Worm (Caenorhabditis elegans) whole organism, L2 larva: ENCODE data around the gene C05G5.1.

Source experiments
- C34F6.9 ChIP-seq: fragments of 150-350 bp; optimal IDR thresholded peaks from 2 replicates; lab custom pipeline; 2014; ENCODE audit warnings: missing biosample characterization, missing genetic modification characterization
- F13H6.1 ChIP-seq: sonication (generic microtip); optimal IDR thresholded peaks from 2 replicates; lab custom pipeline; 2016; ENCODE audit warnings: missing genetic modification characterization, missing compliant biosample characterization
- R02D3.7 ChIP-seq: fragments of 150-350 bp; optimal IDR thresholded peaks from 2 replicates; lab custom pipeline; 2014; ENCODE audit warnings: missing biosample characterization, missing genetic modification characterization
- Y55F3AM.14 ChIP-seq: fragments of 200-800 bp; sonication (Bioruptor generic); optimal IDR thresholded peaks from 2 replicates; lab custom pipeline; 2018; ENCODE audit warnings: mild to moderate bottlenecking, missing genetic modification characterization, missing compliant biosample characterization
- ZK546.5 ChIP-seq: sonication (generic microtip); optimal IDR thresholded peaks from 2 replicates; lab custom pipeline; 2017; ENCODE audit warnings: missing biosample characterization, missing genetic modification characterization
- alr-1 ChIP-seq: fragments of 150-350 bp; optimal IDR thresholded peaks from 2 replicates; lab custom pipeline; 2014; ENCODE audit warnings: missing biosample characterization, missing genetic modification characterization
- aly-2 ChIP-seq: fragments of 150-350 bp; optimal IDR thresholded peaks from 2 replicates; lab custom pipeline; 2014; ENCODE audit warnings: missing biosample characterization, missing genetic modification characterization
- ama-1 ChIP-seq: fragments of 150-350 bp; optimal IDR thresholded peaks from 2 replicates; lab custom pipeline; 2018; ENCODE audit warnings: inconsistent platforms
- blmp-1 ChIP-seq: sonication (generic microtip); optimal IDR thresholded peaks from 2 replicates; lab custom pipeline; 2017; ENCODE audit warnings: missing genetic modification characterization, mild to moderate bottlenecking, missing compliant biosample characterization, antibody characterized with exemption, moderate library complexity; ENCODE audit not compliant: insufficient read depth
- ceh-16 ChIP-seq: fragments of 150-350 bp; optimal IDR thresholded peaks from 2 replicates; lab custom pipeline; 2014; ENCODE audit warnings: missing biosample characterization, missing genetic modification characterization
- ceh-82 ChIP-seq: fragments of 150-350 bp; optimal IDR thresholded peaks from 2 replicates; lab custom pipeline; 2014; ENCODE audit warnings: missing biosample characterization, missing genetic modification characterization
- crh-2 ChIP-seq: sonication (generic microtip); optimal IDR thresholded peaks from 2 replicates; lab custom pipeline; 2017; ENCODE audit warnings: missing biosample characterization, missing genetic modification characterization
- dmd-4 ChIP-seq: sonication (generic microtip); optimal IDR thresholded peaks from 2 replicates; lab custom pipeline; 2017; ENCODE audit warnings: missing biosample characterization, missing genetic modification characterization
- egl-27 ChIP-seq: sonication (generic microtip); optimal IDR thresholded peaks from 3 replicates; lab custom pipeline; 2017; ENCODE audit warnings: missing biosample characterization, missing genetic modification reagents, missing genetic modification characterization
- elt-1 ChIP-seq: fragments of 150-350 bp; optimal IDR thresholded peaks from 2 replicates; lab custom pipeline; 2014; ENCODE audit warnings: missing biosample characterization, missing genetic modification characterization
- elt-3 ChIP-seq: sonication (generic microtip); optimal IDR thresholded peaks from 2 replicates; lab custom pipeline; 2017; ENCODE audit warnings: missing biosample characterization, missing genetic modification characterization
- fos-1 ChIP-seq: fragments of 150-350 bp; optimal IDR thresholded peaks from 2 replicates; lab custom pipeline; 2014; ENCODE audit warnings: missing biosample characterization, missing genetic modification characterization
- gmeb-1 ChIP-seq: fragments of 150-350 bp; optimal IDR thresholded peaks from 2 replicates; lab custom pipeline; 2014; ENCODE audit warnings: missing biosample characterization, missing genetic modification characterization
- lin-11 ChIP-seq: fragments of 150-350 bp; sonication (generic microtip); optimal IDR thresholded peaks from 2 replicates; lab custom pipeline; 2014; ENCODE audit warnings: missing biosample characterization, missing genetic modification characterization, inconsistent platforms, mixed read lengths
- lin-13 ChIP-seq: fragments of 150-350 bp; optimal IDR thresholded peaks from 2 replicates; lab custom pipeline; 2014; ENCODE audit warnings: missing biosample characterization, missing genetic modification reagents, missing genetic modification characterization
- lin-39 ChIP-seq: fragments of 150-350 bp; optimal IDR thresholded peaks from 2 replicates; lab custom pipeline; 2014; ENCODE audit warnings: missing biosample characterization, missing genetic modification reagents, missing genetic modification characterization
- lsy-2 ChIP-seq, 2 experiments: fragments of 150-350 bp in 1 of 2; sonication (generic microtip) in 1 of 2; optimal IDR thresholded peaks; 2 replicates each; lab custom pipeline; 2014 to 2017; ENCODE audit warnings: missing biosample characterization in 2 of 2, missing genetic modification characterization in 2 of 2
- mab-5 ChIP-seq: fragments of 150-350 bp; optimal IDR thresholded peaks from 2 replicates; lab custom pipeline; 2014; ENCODE audit warnings: missing biosample characterization, missing genetic modification characterization
- mbf-1 ChIP-seq: sonication (generic microtip); optimal IDR thresholded peaks from 2 replicates; lab custom pipeline; 2017; ENCODE audit warnings: missing biosample characterization, missing genetic modification characterization
- mdl-1 ChIP-seq, 2 experiments: fragments of 150-350 bp in 1 of 2; sonication (generic microtip) in 1 of 2; optimal IDR thresholded peaks; 2 replicates each; lab custom pipeline; 2017; ENCODE audit warnings: missing biosample characterization in 2 of 2, missing genetic modification characterization in 2 of 2
- nhr-10 ChIP-seq: sonication (generic microtip); optimal IDR thresholded peaks from 2 replicates; lab custom pipeline; 2017; ENCODE audit warnings: missing biosample characterization, missing genetic modification characterization
- nhr-11 ChIP-seq: fragments of 150-350 bp; optimal IDR thresholded peaks from 2 replicates; lab custom pipeline; 2014; ENCODE audit warnings: missing biosample characterization, missing genetic modification characterization
- nhr-12 ChIP-seq: fragments of 150-350 bp; optimal IDR thresholded peaks from 2 replicates; lab custom pipeline; 2014; ENCODE audit warnings: missing biosample characterization, missing genetic modification characterization
- nhr-129 ChIP-seq: fragments of 150-350 bp; optimal IDR thresholded peaks from 2 replicates; lab custom pipeline; 2014; ENCODE audit warnings: missing biosample characterization, missing genetic modification characterization
- nhr-21 ChIP-seq: fragments of 150-350 bp; optimal IDR thresholded peaks from 2 replicates; lab custom pipeline; 2014; ENCODE audit warnings: missing biosample characterization, missing genetic modification characterization
- nhr-23 ChIP-seq: fragments of 150-350 bp; optimal IDR thresholded peaks from 2 replicates; lab custom pipeline; 2014; ENCODE audit warnings: missing biosample characterization, missing genetic modification reagents, missing genetic modification characterization
- nhr-237 ChIP-seq: fragments of 150-350 bp; optimal IDR thresholded peaks from 2 replicates; lab custom pipeline; 2014; ENCODE audit warnings: missing biosample characterization, missing genetic modification characterization
- nhr-25 ChIP-seq: fragments of 150-350 bp; sonication (generic microtip); optimal IDR thresholded peaks from 3 replicates; lab custom pipeline; 2014; ENCODE audit warnings: missing biosample characterization, missing genetic modification characterization
- nhr-6 ChIP-seq: fragments of 150-350 bp; optimal IDR thresholded peaks from 2 replicates; lab custom pipeline; 2014; ENCODE audit warnings: missing biosample characterization, missing genetic modification characterization
- nhr-77 ChIP-seq: fragments of 150-350 bp; optimal IDR thresholded peaks from 2 replicates; lab custom pipeline; 2014; ENCODE audit warnings: missing biosample characterization, missing genetic modification characterization
- peb-1 ChIP-seq: fragments of 150-350 bp; optimal IDR thresholded peaks from 2 replicates; lab custom pipeline; 2014; ENCODE audit warnings: missing biosample characterization, missing genetic modification characterization
- sem-4 ChIP-seq: fragments of 150-350 bp; optimal IDR thresholded peaks from 2 replicates; lab custom pipeline; 2014; ENCODE audit warnings: missing biosample characterization, missing genetic modification reagents, missing genetic modification characterization
- skn-1 ChIP-seq: sonication (generic microtip); optimal IDR thresholded peaks from 2 replicates; lab custom pipeline; 2017; ENCODE audit warnings: missing biosample characterization, missing genetic modification characterization
- sma-3 ChIP-seq: sonication (generic microtip); optimal IDR thresholded peaks from 2 replicates; lab custom pipeline; 2016; ENCODE audit warnings: missing genetic modification reagents, missing genetic modification characterization, missing compliant biosample characterization
- sma-9 ChIP-seq, 2 experiments: fragments of 150-350 bp in 1 of 2; sonication (generic microtip) in 1 of 2; optimal IDR thresholded peaks; 2 replicates each; lab custom pipeline; 2014 to 2016; ENCODE audit warnings: missing genetic modification characterization in 2 of 2, mild to moderate bottlenecking in 1 of 2, missing biosample characterization in 1 of 2, missing compliant biosample characterization in 1 of 2, missing genetic modification reagents in 1 of 2, moderate library complexity in 1 of 2
- snpc-4 ChIP-seq: fragments of 150-350 bp; optimal IDR thresholded peaks from 2 replicates; lab custom pipeline; 2014; ENCODE audit warnings: missing biosample characterization, missing genetic modification characterization
- unc-39 ChIP-seq: fragments of 150-350 bp; optimal IDR thresholded peaks from 2 replicates; lab custom pipeline; 2014; ENCODE audit warnings: missing biosample characterization, missing genetic modification characterization
- unc-55 ChIP-seq: fragments of 150-350 bp; sonication (generic microtip); optimal IDR thresholded peaks from 3 replicates; lab custom pipeline; 2014; ENCODE audit warnings: missing biosample characterization, missing genetic modification reagents, missing genetic modification characterization
- unc-62 ChIP-seq: fragments of 150-350 bp; optimal IDR thresholded peaks from 2 replicates; lab custom pipeline; 2014; ENCODE audit warnings: missing biosample characterization, missing genetic modification reagents, missing genetic modification characterization
- zag-1 ChIP-seq: fragments of 150-350 bp; optimal IDR thresholded peaks from 2 replicates; lab custom pipeline; 2014; ENCODE audit warnings: missing biosample characterization, missing genetic modification characterization
- ztf-1 ChIP-seq: fragments of 200-800 bp; sonication (Bioruptor generic); conservative IDR thresholded peaks from 2 replicates; pipeline ENCODE4 v1.3.6; 2022; ENCODE audit warnings: missing genetic modification characterization, missing compliant biosample characterization
- ztf-11 ChIP-seq: sonication (generic microtip); optimal IDR thresholded peaks from 2 replicates; lab custom pipeline; 2017; ENCODE audit warnings: missing biosample characterization, missing genetic modification characterization
- ztf-4 ChIP-seq: fragments of 150-350 bp; optimal IDR thresholded peaks from 2 replicates; lab custom pipeline; 2014; ENCODE audit warnings: missing biosample characterization, missing genetic modification characterization

Gene C05G5.1

DNA sequence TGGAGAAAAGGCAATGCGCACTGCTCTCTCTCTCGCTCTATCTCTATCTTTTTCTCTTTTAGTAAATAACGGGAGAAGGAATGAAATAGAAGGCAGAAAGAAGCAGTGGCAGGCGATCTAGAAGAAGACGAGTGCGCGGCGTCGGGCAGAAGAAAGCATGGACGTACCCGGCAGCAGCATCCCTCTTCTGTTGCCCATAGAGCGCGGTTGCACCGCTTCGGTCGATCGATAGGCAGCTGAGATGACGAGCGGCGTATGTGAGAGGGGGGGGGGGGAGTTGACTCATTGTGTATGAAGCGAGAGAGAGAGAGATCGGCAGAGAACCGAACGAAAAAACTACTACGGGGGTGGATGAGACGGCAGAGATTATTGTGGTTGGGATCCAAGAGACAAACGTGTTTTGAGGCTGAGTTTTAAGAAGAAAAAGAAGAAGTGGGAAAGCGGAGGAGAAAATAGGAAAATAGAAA lies 31.7 kb downstream of the C05G5.1 start (continued):
- TF ChIP-seq blmp-1 (tag; lab: Kevin White, UChicago), result peak; percentile 68
- no peak for TF ChIP-seq elt-3 (tag; lab: Kevin White, UChicago)
- peak; percentile 92 for TF ChIP-seq ceh-82 (tag; lab: Kevin White, UChicago)
- no peak for TF ChIP-seq ZK546.5 (tag; lab: Kevin White, UChicago)
- peak; percentile 97 for TF ChIP-seq C34F6.9
- peak; percentile 98 for TF ChIP-seq fos-1 (tag; lab: Kevin White, UChicago)
- peak; percentile 53 for TF ChIP-seq nhr-10
- TF ChIP-seq lin-39 (tag; lab: Kevin White, UChicago), result no peak
- TF ChIP-seq F13H6.1 (tag; lab: Kevin White, UChicago), result peak; percentile 97
- TF ChIP-seq aly-2 (tag; lab: Kevin White, UChicago), result no peak
- TF ChIP-seq nhr-23, result no peak
- TF ChIP-seq ztf-1 (GFP tag; lab: Robert Waterston, UW), result no peak
- peak; percentile 88 for TF ChIP-seq nhr-25 (tag; lab: Kevin White, UChicago)
- peak; percentile 96 for TF ChIP-seq Y55F3AM.14 (GFP tag; lab: Kevin White, UChicago)
- no peak for TF ChIP-seq ama-1 (lab: Kevin White, UChicago)
- no peak for TF ChIP-seq ztf-11 (tag; lab: Kevin White, UChicago)
- TF ChIP-seq nhr-21, result peak; percentile 89
- peak; percentile 79 for TF ChIP-seq nhr-6
- TF ChIP-seq ztf-4, result peak; percentile 85

DNA sequence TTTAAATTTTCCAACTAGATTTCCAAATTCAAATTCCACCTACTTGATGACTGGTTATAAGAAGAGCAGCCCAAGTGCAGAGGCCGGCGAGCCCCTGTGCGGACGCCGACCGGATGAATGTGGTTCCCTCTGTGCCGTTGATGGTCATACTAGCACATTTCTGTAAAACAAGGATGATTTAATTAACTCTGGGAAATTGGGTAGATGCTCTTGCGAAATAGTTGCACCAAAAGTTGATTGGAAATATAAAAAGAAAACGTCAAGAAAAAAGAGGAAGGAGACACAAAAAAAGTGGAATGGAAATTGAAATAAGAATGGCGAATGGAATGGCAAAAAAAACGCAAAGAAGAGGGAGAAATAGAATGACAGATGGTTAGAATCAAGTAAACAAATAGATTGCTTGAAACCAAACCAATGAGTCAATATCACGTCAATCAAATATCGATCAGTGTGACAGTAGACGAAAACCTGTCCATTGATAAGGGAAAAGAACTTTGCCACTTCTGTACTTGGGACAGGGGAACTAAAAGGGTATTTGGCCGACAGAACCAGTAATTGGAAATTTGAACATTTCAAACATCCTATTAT lies 33.1 kb downstream of the C05G5.1 start, which contains the start of gene tmem-184:
tmem-184 (minus strand) TSS at position 164 of the 588 bp plus-strand sequence.
- TF ChIP-seq dmd-4 (tag; lab: Kevin White, UChicago), result no peak
- no peak for TF ChIP-seq gmeb-1
- no peak for TF ChIP-seq nhr-23
- TF ChIP-seq C34F6.9, result peak; percentile 22
- TF ChIP-seq nhr-129 (tag; lab: Kevin White, UChicago), result peak; percentile 29
- peak; percentile 1 for TF ChIP-seq sma-3 (GFP tag; lab: Kevin White, UChicago)
- TF ChIP-seq nhr-237 (tag; lab: Kevin White, UChicago), result no peak
- TF ChIP-seq nhr-6, result no peak
- peak; percentile 70 for TF ChIP-seq sma-9 (GFP tag; optimal IDR thresholded peaks at IDR 0.05; lab: Kevin White, UChicago)
- TF ChIP-seq sma-9 (tag; optimal IDR thresholded peaks at IDR 0.05; lab: Kevin White, UChicago), result no peak
- no peak for TF ChIP-seq nhr-12 (tag; lab: Kevin White, UChicago)
- TF ChIP-seq alr-1 (tag; lab: Kevin White, UChicago), result no peak
- TF ChIP-seq mdl-1 (tag; optimal IDR thresholded peaks at IDR 0.05; lab: Kevin White, UChicago), result no peak
- no peak for TF ChIP-seq unc-62 (GFP tag; lab: Kevin White, UChicago)
- TF ChIP-seq crh-2 (tag; lab: Kevin White, UChicago), result peak; percentile 66
- no peak for TF ChIP-seq nhr-25 (tag; lab: Kevin White, UChicago)
- no peak for TF ChIP-seq zag-1 (tag; lab: Kevin White, UChicago)
- no peak for TF ChIP-seq elt-3 (tag; lab: Kevin White, UChicago)
- TF ChIP-seq mbf-1 (tag; lab: Kevin White, UChicago), result no peak
- no peak for TF ChIP-seq R02D3.7 (tag; lab: Kevin White, UChicago)
- TF ChIP-seq ztf-1 (GFP tag; lab: Robert Waterston, UW), result no peak
- TF ChIP-seq snpc-4 (tag; lab: Kevin White, UChicago), result no peak
- TF ChIP-seq lsy-2 (tag; optimal IDR thresholded peaks at IDR 0.05; lab: Kevin White, UChicago), result peak in 1 of 2 experiments; percentile 4
- no peak for TF ChIP-seq lin-39 (tag; lab: Kevin White, UChicago)
- no peak for TF ChIP-seq aly-2 (tag; lab: Kevin White, UChicago)
- TF ChIP-seq unc-55 (GFP tag; lab: Kevin White, UChicago), result no peak
- TF ChIP-seq nhr-21, result peak; percentile 0
- no peak for TF ChIP-seq sem-4 (tag; lab: Kevin White, UChicago)
- TF ChIP-seq peb-1 (tag; lab: Kevin White, UChicago), result no peak
- no peak for TF ChIP-seq skn-1 (tag; lab: Kevin White, UChicago)
- no peak for TF ChIP-seq lin-11 (tag; lab: Kevin White, UChicago)
- peak; percentile 89 for TF ChIP-seq fos-1 (tag; lab: Kevin White, UChicago)
- TF ChIP-seq egl-27 (tag; lab: Kevin White, UChicago), result no peak
- TF ChIP-seq ZK546.5 (tag; lab: Kevin White, UChicago), result no peak
- no peak for TF ChIP-seq mab-5 (tag; lab: Kevin White, UChicago)
- TF ChIP-seq nhr-10, result no peak
- TF ChIP-seq lin-13 (GFP tag; lab: Kevin White, UChicago), result no peak
- no peak for TF ChIP-seq unc-39 (tag; lab: Kevin White, UChicago)
- no peak for TF ChIP-seq ama-1 (lab: Kevin White, UChicago)
- TF ChIP-seq blmp-1 (tag; lab: Kevin White, UChicago), result no peak
- TF ChIP-seq F13H6.1 (tag; lab: Kevin White, UChicago), result peak; percentile 7
- no peak for TF ChIP-seq ceh-82 (tag; lab: Kevin White, UChicago)
- no peak for TF ChIP-seq ztf-4
- TF ChIP-seq nhr-11 (tag; lab: Kevin White, UChicago), result no peak
- TF ChIP-seq nhr-77, result no peak
- TF ChIP-seq elt-1, result no peak
- TF ChIP-seq Y55F3AM.14 (GFP tag; lab: Kevin White, UChicago), result no peak
- no peak for TF ChIP-seq ztf-11 (tag; lab: Kevin White, UChicago)
- no peak for TF ChIP-seq ceh-16 (tag; lab: Kevin White, UChicago)
